Fruit fly (Drosophila melanogaster): ENCODE measurements around the gene ClC-a.

dm6 chr3R:11757197-11757856, 55.7 kb downstream of the ClC-a start:
- no peak for TF ChIP-seq EcR (GFP tag; optimal IDR thresholded peaks at IDR 0.05)
- TF ChIP-seq Pif1A (GFP tag; optimal IDR thresholded peaks at IDR 0.05): no peak
- TF ChIP-seq CG8301 (tag; optimal IDR thresholded peaks at IDR 0.05): no peak
- TF ChIP-seq CG9948 (tag; optimal IDR thresholded peaks at IDR 0.05): no peak
- TF ChIP-seq CG8159 (tag; optimal IDR thresholded peaks at IDR 0.05): no peak
- TF ChIP-seq CG4496 (GFP tag; IDR thresholded peaks at IDR 0.05): no peak

Measured in whole organism, pupa.